Worm (Caenorhabditis elegans) whole organism, L4 larva: Measurements from ENCODE around the gene R53.5.
A peak's percentile ranks its signal among the peaks of the same experiment; 100 is the strongest.

ENCODE experiments used
- D1046.2 ChIP-seq: fragments of 200-800 bp; sonication (Bioruptor generic); IDR thresholded peaks from 2 replicates; pipeline ENCODE4 v1.3.6; 2022; ENCODE audit warnings: missing genetic modification characterization, missing compliant biosample characterization
- F10B5.3 ChIP-seq: sonication (generic microtip); optimal IDR thresholded peaks from 2 replicates; lab custom pipeline; 2016; ENCODE audit warnings: mild to moderate bottlenecking, missing genetic modification characterization, missing compliant biosample characterization
- F44E2.7 ChIP-seq: fragments of 200-800 bp; sonication (Bioruptor generic); IDR thresholded peaks from 2 replicates; pipeline ENCODE4 v2.1.2; 2022; ENCODE audit warnings: missing genetic modification characterization, missing compliant biosample characterization
- Y48G9A.11 ChIP-seq: fragments of 200-800 bp; sonication (Bioruptor generic); IDR thresholded peaks from 2 replicates; pipeline ENCODE4 v1.3.6; 2022; ENCODE audit warnings: missing genetic modification reagents, missing genetic modification characterization, missing compliant biosample characterization
- aha-1 ChIP-seq: fragments of 150-350 bp; peaks from one replicate; lab custom pipeline; 2014; ENCODE audit warnings: missing biosample characterization, missing genetic modification characterization
- ceh-62 ChIP-seq: sonication (generic microtip); optimal IDR thresholded peaks from 2 replicates; lab custom pipeline; 2017; ENCODE audit warnings: missing biosample characterization, missing genetic modification characterization
- daf-8 ChIP-seq: fragments of 200-800 bp; sonication (Bioruptor generic); IDR thresholded peaks from 2 replicates; pipeline ENCODE4 v1.3.6; 2022; ENCODE audit warnings: missing genetic modification characterization, missing compliant biosample characterization
- dmd-9 ChIP-seq: fragments of 200-800 bp; sonication (Bioruptor generic); IDR thresholded peaks from 2 replicates; pipeline ENCODE4 v1.3.6; 2022; ENCODE audit warnings: missing genetic modification reagents, missing genetic modification characterization, missing compliant biosample characterization
- fos-1 ChIP-seq: fragments of 150-350 bp; optimal IDR thresholded peaks from 2 replicates; lab custom pipeline; 2014; ENCODE audit warnings: missing biosample characterization, missing genetic modification characterization
- hmg-1.1 ChIP-seq: fragments of 200-800 bp; sonication (Bioruptor generic); IDR thresholded peaks from 2 replicates; pipeline ENCODE4 v1.3.6; 2022; ENCODE audit warnings: missing genetic modification reagents, missing genetic modification characterization, missing compliant biosample characterization
- madf-5 ChIP-seq, 2 experiments: fragments of 200-800 bp; sonication (Bioruptor generic); IDR thresholded peaks; 2 replicates each; pipeline ENCODE4 v1.3.6; 2022; ENCODE audit warnings: missing compliant biosample characterization in 2 of 2, missing genetic modification characterization in 2 of 2
- mep-1 ChIP-seq: fragments of 150-350 bp; sonication (generic microtip); optimal IDR thresholded peaks from 3 replicates; lab custom pipeline; 2014; ENCODE audit warnings: missing biosample characterization, missing genetic modification characterization
- nhr-111 ChIP-seq: fragments of 200-800 bp; sonication (Bioruptor generic); optimal IDR thresholded peaks from 2 replicates; lab custom pipeline; 2018; ENCODE audit warnings: mild to moderate bottlenecking, missing genetic modification characterization, missing compliant biosample characterization
- nhr-25 ChIP-seq: sonication (generic microtip); optimal IDR thresholded peaks from 2 replicates; lab custom pipeline; 2017; ENCODE audit warnings: missing genetic modification characterization, mild to moderate bottlenecking, missing compliant biosample characterization, antibody characterized with exemption, moderate library complexity, borderline replicate concordance; ENCODE audit not compliant: insufficient read depth
- nhr-41 ChIP-seq: fragments of 200-800 bp; sonication (Bioruptor generic); IDR thresholded peaks from 2 replicates; pipeline ENCODE4 v1.3.6; 2022; ENCODE audit warnings: missing genetic modification reagents, missing genetic modification characterization, missing compliant biosample characterization
- sdz-12 ChIP-seq: fragments of 200-800 bp; sonication (Bioruptor generic); optimal IDR thresholded peaks from 2 replicates; lab custom pipeline; 2018; ENCODE audit warnings: mild to moderate bottlenecking, missing genetic modification characterization, missing compliant biosample characterization
- unc-62 ChIP-seq, 3 experiments: fragments of 150-350 bp in 1 of 3; sonication (generic microtip); optimal IDR thresholded peaks in 2 of 3; peaks in 1 of 3; 1 replicate in 1 of 3; 2 replicates in 2 of 3; lab custom pipeline; 2014 to 2017; ENCODE audit warnings: missing biosample characterization in 3 of 3, missing genetic modification characterization in 3 of 3, missing genetic modification reagents in 3 of 3, missing genotype in 1 of 3
- zag-1 ChIP-seq: fragments of 150-350 bp; optimal IDR thresholded peaks from 2 replicates; lab custom pipeline; 2014; ENCODE audit warnings: missing biosample characterization, missing genetic modification characterization
- zfp-3 ChIP-seq: fragments of 200-800 bp; sonication (Bioruptor generic); conservative IDR thresholded peaks from 2 replicates; pipeline ENCODE4 v1.3.6; 2022; ENCODE audit warnings: missing genetic modification reagents, missing genetic modification characterization, missing compliant biosample characterization
- zip-11 ChIP-seq: fragments of 200-800 bp; sonication (Bioruptor generic); IDR thresholded peaks from 2 replicates; pipeline ENCODE4 v1.3.6; 2022; ENCODE audit warnings: missing genetic modification characterization, missing compliant biosample characterization

Gene R53.5

DNA sequence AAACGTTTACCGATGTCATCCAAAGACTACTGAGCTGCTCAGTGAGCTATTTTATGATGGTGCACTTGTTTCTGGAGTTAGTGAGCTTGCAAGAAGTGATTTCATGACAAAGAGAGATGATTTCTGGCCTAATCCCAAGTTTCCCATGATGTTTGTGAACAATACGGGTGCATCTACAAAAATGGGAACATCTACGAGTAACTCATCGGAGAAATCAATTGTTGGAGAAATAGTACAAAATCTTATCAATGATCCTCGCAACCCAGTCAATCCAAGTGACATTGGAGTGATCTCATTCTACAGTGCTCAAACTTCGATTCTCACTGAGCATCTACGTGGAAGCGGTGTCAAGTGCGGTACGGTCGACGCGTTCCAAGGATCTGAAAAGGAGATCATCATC is 41.8 kb downstream of the R53.5 start:
- peak; percentile 91 for TF ChIP-seq aha-1 (tag; lab: Kevin White, UChicago)
- no peak for TF ChIP-seq Y48G9A.11 (GFP tag; lab: Robert Waterston, UW)

DNA sequence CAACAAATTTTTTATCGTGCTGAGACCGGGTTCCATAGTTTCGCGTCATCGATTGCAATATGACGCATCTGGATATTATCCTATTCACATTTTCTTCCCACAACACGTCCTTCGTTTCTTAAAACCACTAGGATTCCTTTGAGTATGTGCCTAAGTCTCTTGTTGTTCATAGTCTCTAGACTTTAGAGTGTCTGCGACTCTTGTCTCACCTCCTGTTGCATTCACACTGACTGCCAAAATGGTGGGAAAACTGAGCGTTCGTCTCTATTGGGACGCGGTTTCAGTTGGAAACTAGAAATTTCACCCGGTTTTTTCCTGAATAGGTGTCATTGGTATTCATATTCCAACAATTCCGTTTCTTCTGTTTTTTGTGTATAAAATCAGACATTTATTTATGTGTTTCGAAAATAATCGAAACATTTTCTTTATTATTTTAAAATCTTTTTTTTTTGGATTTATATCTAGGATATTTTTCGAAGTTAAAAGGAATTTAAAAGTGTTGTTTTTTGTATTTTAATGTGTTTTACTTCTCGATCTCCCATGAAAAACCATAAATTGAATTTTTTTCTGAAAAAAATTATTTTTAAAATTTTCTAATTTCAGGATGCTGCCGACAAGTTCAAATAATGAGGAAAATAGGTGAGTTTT is 48.5 kb downstream of the R53.5 start, which contains the start of gene C05C10.2:
C05C10.2 (plus strand) TSS at position 598 of the 648 bp plus-strand sequence.
- TF ChIP-seq sdz-12 (no peak), D1046.2 (GFP tag; lab: Robert Waterston, UW) (no peak), zip-11 (GFP tag; lab: Robert Waterston, UW) (no peak), daf-8 (no peak), aha-1 (tag; lab: Kevin White, UChicago) (peak; percentile 72), ceh-62 (tag; lab: Kevin White, UChicago) (no peak), fos-1 (no peak), nhr-111 (no peak), F44E2.7 (no peak), nhr-25 (tag; lab: Kevin White, UChicago) (no peak), F10B5.3 (tag; lab: Kevin White, UChicago) (no peak), dmd-9 (no peak), zfp-3 (GFP tag; lab: Robert Waterston, UW) (no peak), mep-1 (tag; lab: Kevin White, UChicago) (no peak), hmg-1.1 (GFP tag; lab: Robert Waterston, UW) (no peak; the same call in 1 of the 2 replicates), unc-62 (GFP tag; optimal IDR thresholded peaks at IDR 0.05 in 1 of 2; lab: Kevin White, UChicago) (peak in 1 of 2 experiments; percentile 42), unc-62 (tag; optimal IDR thresholded peaks at IDR 0.05; lab: Kevin White, UChicago) (no peak)

DNA sequence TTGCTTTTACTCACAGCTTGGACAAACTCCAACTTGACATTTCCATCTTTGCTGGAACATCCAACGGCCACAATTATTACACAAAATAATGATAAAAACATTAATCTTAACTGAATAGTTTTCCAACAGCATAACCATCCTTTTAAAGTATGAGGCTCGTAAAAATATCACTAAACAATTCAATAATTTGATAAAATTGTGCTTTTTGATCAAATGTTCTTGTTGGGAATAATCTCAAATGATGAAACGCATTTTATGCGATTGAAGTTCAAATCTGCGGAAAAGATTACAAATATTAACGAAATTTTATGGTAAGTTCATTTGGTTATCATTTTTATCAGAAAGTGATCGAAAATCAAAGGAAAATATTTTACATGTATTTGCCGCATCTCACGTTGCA is 49.8 kb downstream of the R53.5 start, which contains the start of gene pho-10:
pho-10 (minus strand) TSS at position 101 of the 400 bp plus-strand sequence.
- TF ChIP-seq zag-1 (tag; lab: Kevin White, UChicago) = no peak
- no peak for TF ChIP-seq nhr-41 (GFP tag; lab: Robert Waterston, UW)
- TF ChIP-seq madf-5 (GFP tag; IDR thresholded peaks at IDR 0.05; lab: Robert Waterston, UW) = no peak
- TF ChIP-seq, all 104 proteins: peak for 0
